Worm (Caenorhabditis elegans) whole organism, mixed stage, embryonic: ENCODE data around the gene Y1A5A.1.

Experiments used
- bed-3 ChIP-seq: fragments of 200-800 bp; sonication (Bioruptor generic); optimal IDR thresholded peaks from 3 replicates; lab custom pipeline; 2018; ENCODE audit warnings: mild to moderate bottlenecking, missing genetic modification characterization, moderate library complexity, missing compliant biosample characterization
- nhr-237 ChIP-seq: fragments of 150-350 bp; optimal IDR thresholded peaks from 2 replicates; lab custom pipeline; 2014; ENCODE audit warnings: missing biosample characterization, missing genetic modification characterization
- unc-62 ChIP-seq: fragments of 150-350 bp; optimal IDR thresholded peaks from 2 replicates; lab custom pipeline; 2014; ENCODE audit warnings: missing biosample characterization, missing genetic modification reagents, missing genetic modification characterization

ce11 chrIII:4013061-4013460, 26.6 kb upstream of the Y1A5A.1 start:
- TF ChIP-seq unc-62 (GFP tag; lab: Kevin White, UChicago) (no peak), nhr-237 (tag; lab: Kevin White, UChicago) (no peak), bed-3 (GFP tag; lab: Kevin White, UChicago) (no peak)
